Worm (Caenorhabditis elegans): ENCODE results near the gene glna-2.

The glna-2 gene

DNA sequence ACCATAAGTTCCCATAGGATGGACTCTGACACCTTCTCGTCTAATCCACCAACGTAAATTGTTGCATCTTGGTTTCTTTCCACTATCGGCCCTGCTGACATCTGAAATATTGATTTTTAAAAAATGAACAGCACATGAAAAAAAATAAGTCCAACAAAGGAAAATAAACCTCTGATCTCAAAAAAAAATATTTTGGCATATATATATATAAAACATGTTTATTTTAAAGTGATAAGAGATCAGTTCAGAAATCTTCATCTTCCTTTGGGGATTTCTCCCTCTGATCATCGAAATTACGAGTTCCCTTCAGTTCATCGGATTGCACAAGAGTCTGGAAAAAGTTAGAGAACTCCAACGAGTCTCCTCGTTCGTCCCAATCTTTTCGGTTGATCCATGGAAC lies 27.2 kb downstream of the glna-2 start, which contains the start of gene sap-49:
Gene sap-49, minus strand, starts transcription at position 101 of the 400 bp plus-strand sequence.
- 0 out of 2 replicates have a peak, but pooled peaks have one; percentile 5 for TF ChIP-seq lin-38 (GFP tag; IDR thresholded peaks at IDR 0.05)
- TF ChIP-seq vab-7 (GFP tag; IDR thresholded peaks at IDR 0.05) = no peak
- TF ChIP-seq lsy-2 (tag; optimal IDR thresholded peaks at IDR 0.05) = no peak
- TF ChIP-seq tra-1 (GFP tag; IDR thresholded peaks at IDR 0.05) = no peak
- TF ChIP-seq mep-1 (tag; optimal IDR thresholded peaks at IDR 0.05) = no peak

DNA sequence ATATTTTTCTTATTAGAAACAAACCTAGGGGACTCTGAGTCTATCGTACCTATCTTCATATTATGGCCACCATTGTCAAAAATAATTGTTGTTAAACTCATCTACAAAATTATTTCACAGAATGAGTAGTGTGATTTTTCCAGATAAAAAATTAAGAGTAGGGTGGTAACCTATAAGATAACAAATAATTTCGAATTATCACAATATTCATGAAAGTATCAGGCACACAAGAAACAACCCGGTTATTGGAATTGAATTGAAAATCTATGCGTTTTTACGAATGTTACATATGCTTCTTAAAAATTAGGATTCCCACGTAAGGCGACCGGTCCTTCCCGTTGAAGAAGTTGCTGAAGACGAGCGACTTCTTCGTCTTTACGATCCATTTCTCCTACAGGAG lies 28.8 kb downstream of the glna-2 start, which contains the start of gene arp-6:
Gene arp-6, minus strand, starts transcription at position 101 of the 400 bp plus-strand sequence.
- TF ChIP-seq hlh-11 (tag; optimal IDR thresholded peaks at IDR 0.05) = no peak
- TF ChIP-seq tag-97 (GFP tag; IDR thresholded peaks at IDR 0.05) = no peak
- TF ChIP-seq lir-3 (tag; optimal IDR thresholded peaks at IDR 0.05) = no peak
- TF ChIP-seq F10B5.3 (tag; optimal IDR thresholded peaks at IDR 0.05) = no peak
- TF ChIP-seq snpc-1.2 (GFP tag; IDR thresholded peaks at IDR 0.05) = no peak
- no peak for TF ChIP-seq D1046.2 (GFP tag; IDR thresholded peaks at IDR 0.05)
- no peak for TF ChIP-seq ZK546.5 (tag; optimal IDR thresholded peaks at IDR 0.05)
- no peak for TF ChIP-seq lin-38 (GFP tag; IDR thresholded peaks at IDR 0.05)
- TF ChIP-seq mdt-29 (GFP tag; IDR thresholded peaks at IDR 0.05) = no peak
- TF ChIP-seq dve-1 (tag; optimal IDR thresholded peaks at IDR 0.05; ENCODE audit: insufficient read depth) = no peak
- no peak for TF ChIP-seq daf-16 (GFP tag; optimal IDR thresholded peaks at IDR 0.05)
- TF ChIP-seq daf-16 (tag; optimal IDR thresholded peaks at IDR 0.05) = no peak

DNA sequence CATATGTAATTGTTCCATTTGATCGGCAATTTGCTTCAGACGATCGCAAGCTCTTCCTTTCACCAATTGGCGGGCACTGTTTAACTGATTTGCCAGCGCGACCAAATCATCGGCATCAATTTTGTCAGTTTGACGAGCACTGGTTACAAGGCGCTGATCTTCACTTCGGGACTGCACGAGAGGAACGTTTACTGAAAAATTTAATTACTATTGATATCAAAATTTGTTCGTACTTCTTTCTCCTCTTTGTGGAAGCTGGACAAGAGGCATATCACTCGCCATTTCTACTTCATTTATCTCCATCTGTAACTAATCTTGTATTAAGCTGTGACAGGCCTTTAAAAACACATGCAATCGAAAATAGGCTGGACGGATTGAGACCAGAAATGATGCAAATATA lies 29.4 kb downstream of the glna-2 start, which contains the start of gene C08B11.9:
Gene C08B11.9, minus strand, starts transcription at position 307 of the 400 bp plus-strand sequence.
- TF ChIP-seq ceh-20 (GFP tag; IDR thresholded peaks at IDR 0.05) (no peak), lin-38 (GFP tag; IDR thresholded peaks at IDR 0.05) (peak; percentile 54), arid-1 (GFP tag; conservative IDR thresholded peaks at IDR 0.05) (peak; percentile 55; the same call in 1 of the 2 replicates), zag-1 (tag; optimal IDR thresholded peaks at IDR 0.05) (no peak)

DNA sequence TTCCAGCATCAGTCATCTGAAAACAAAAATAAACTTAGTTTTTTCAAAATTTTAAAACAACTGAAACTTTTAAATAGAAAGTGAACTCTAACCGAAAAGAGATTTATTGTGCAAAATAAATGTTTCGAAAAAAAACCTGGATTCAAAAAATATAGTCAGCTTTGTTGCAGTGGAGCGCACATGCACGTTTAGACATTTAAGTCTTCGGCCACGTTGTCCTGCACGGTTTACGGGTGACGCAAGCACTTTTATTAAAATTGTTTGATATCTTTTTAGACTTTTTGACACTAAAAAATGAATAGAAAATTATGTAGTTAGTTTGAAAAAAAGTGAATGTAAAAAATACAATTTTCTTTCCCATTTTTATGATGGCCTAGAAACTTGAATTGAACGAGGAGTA lies 31.0 kb downstream of the glna-2 start, which contains the start of the genes ubh-4 and algn-6:
Gene ubh-4, minus strand, starts transcription at position 182 of the 400 bp plus-strand sequence.
Gene algn-6, plus strand, starts transcription at position 387 of the 400 bp plus-strand sequence.
- TF ChIP-seq F26F4.8 (GFP tag; conservative IDR thresholded peaks at IDR 0.05) (no peak), pqm-1 (tag; optimal IDR thresholded peaks at IDR 0.05) (peak; percentile 17), ceh-32 (tag; optimal IDR thresholded peaks at IDR 0.05; ENCODE audit: poor library complexity) (no peak), zfp-3 (GFP tag; conservative IDR thresholded peaks at IDR 0.05) (no peak), nhr-77 (tag; optimal IDR thresholded peaks at IDR 0.05) (peak; percentile 48), nhr-11 (tag; optimal IDR thresholded peaks at IDR 0.05) (no peak), cey-2 (tag; optimal IDR thresholded peaks at IDR 0.05; ENCODE audit: borderline replicate concordance, insufficient read depth) (no peak), ctbp-1 (GFP tag; IDR thresholded peaks at IDR 0.05) (no peak), egl-43 (GFP tag; IDR thresholded peaks at IDR 0.05) (no peak), T26A8.4 (GFP tag; IDR thresholded peaks at IDR 0.05) (no peak), php-3 (GFP tag; IDR thresholded peaks at IDR 0.05) (no peak), mep-1 (tag; optimal IDR thresholded peaks at IDR 0.05) (peak; percentile 57), hmg-1.1 (GFP tag; IDR thresholded peaks at IDR 0.05) (0 out of 2 replicates have a peak, but pooled peaks have one; percentile 19), nhr-25 (tag; optimal IDR thresholded peaks at IDR 0.05; ENCODE audit: borderline replicate concordance, insufficient read depth) (no peak), dpl-1 (GFP tag; optimal IDR thresholded peaks at IDR 0.05) (peak; percentile 63), mxl-2 (GFP tag; conservative IDR thresholded peaks at IDR 0.05) (no peak), mxl-3 (GFP tag; optimal IDR thresholded peaks at IDR 0.05) (peak; percentile 38), nhr-10 (tag; optimal IDR thresholded peaks at IDR 0.05) (no peak), lin-1 (GFP tag; IDR thresholded peaks at IDR 0.05) (no peak), rbr-2 (tag; optimal IDR thresholded peaks at IDR 0.05) (peak; percentile 36), ztf-7 (tag; optimal IDR thresholded peaks at IDR 0.05) (no peak), aly-2 (tag; optimal IDR thresholded peaks at IDR 0.05) (no peak), dmd-9 (GFP tag; IDR thresholded peaks at IDR 0.05) (no peak), nhr-237 (tag; optimal IDR thresholded peaks at IDR 0.05) (no peak), Y5F2A.4 (GFP tag; optimal IDR thresholded peaks at IDR 0.05) (no peak), attf-4 (tag; optimal IDR thresholded peaks at IDR 0.05) (no peak), ZK546.5 (tag; optimal IDR thresholded peaks at IDR 0.05) (no peak), gei-8 (GFP tag; optimal IDR thresholded peaks at IDR 0.05) (no peak), sdz-12 (GFP tag; optimal IDR thresholded peaks at IDR 0.05) (no peak)

Measured in whole organism, L4 larva.